Worm (Caenorhabditis elegans): ENCODE results near the gene F22F1.3.
A peak's percentile ranks its signal among the peaks of the same experiment; 100 is the strongest.

F22F1.3 gene

DNA sequence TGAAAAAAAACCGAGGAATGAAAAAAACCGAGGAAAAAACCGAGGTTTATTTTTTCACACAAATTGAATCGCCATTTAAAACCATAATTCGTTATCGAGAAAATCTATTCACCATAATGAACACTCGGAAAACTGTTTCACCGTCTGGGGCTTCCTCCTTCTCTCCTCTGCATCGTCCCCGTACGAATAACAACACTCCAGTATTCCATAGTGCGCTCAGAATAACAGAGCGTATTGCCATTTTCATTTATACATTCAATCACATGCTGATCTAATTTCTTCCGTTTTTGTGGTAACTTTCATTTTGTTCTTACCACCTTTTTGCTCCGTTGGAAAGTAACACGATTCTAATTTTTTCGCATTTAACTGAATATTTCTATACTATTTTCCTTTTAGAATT, 6.7 kb upstream of the F22F1.3 start, which contains the start of gene C17H11.2:
C17H11.2 (plus strand) TSS at position 397 of the 400 bp plus-strand sequence.
- TF ChIP-seq tbx-2 (tag; optimal IDR thresholded peaks at IDR 0.05) (no peak), hmg-11 (tag; optimal IDR thresholded peaks at IDR 0.05) (peak; percentile 39), pqm-1 (tag; optimal IDR thresholded peaks at IDR 0.05) (no peak), aly-2 (tag; optimal IDR thresholded peaks at IDR 0.05) (no peak), egl-5 (tag; optimal IDR thresholded peaks at IDR 0.05) (no peak), nhr-25 (tag; optimal IDR thresholded peaks at IDR 0.05) (no peak), nhr-67 (tag; optimal IDR thresholded peaks at IDR 0.05) (no peak), elt-2 (tag; optimal IDR thresholded peaks at IDR 0.05) (peak; percentile 33), pha-4 (tag; optimal IDR thresholded peaks at IDR 0.05) (peak; percentile 43), nhr-23 (tag; optimal IDR thresholded peaks at IDR 0.05) (peak; percentile 41)

DNA sequence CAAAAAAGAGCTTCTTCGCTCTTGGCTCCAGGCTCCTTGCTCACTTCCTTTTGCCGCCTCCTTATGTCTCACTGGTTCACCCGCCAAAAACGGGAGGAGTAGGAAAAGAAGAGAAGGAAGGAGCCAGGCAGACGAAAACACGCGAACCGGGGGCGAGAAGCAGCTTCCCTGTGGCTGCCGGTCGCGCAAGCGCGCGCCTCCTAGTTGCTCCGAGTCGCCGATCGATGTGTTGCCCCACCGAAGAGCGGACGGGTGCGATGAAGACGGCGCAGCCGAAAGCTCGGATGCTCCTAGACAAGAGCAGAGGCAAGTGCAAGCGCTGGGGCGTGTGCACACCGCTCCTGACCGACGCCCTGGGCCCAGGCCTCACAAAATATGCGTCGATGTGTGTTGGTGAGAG, 682 bp upstream of the F22F1.3 start:
- TF ChIP-seq nfya-1 (tag; optimal IDR thresholded peaks at IDR 0.05; ENCODE audit: insufficient read depth) (peak; percentile 64), nhr-25 (tag; optimal IDR thresholded peaks at IDR 0.05) (no peak), mdl-1 (tag; optimal IDR thresholded peaks at IDR 0.05) (no peak), nhr-237 (tag; optimal IDR thresholded peaks at IDR 0.05) (no peak), fkh-10 (GFP tag; optimal IDR thresholded peaks at IDR 0.05) (peak; percentile 82), nhr-23 (tag; optimal IDR thresholded peaks at IDR 0.05) (no peak), sea-2 (GFP tag; optimal IDR thresholded peaks at IDR 0.05) (no peak), skn-1 (tag; optimal IDR thresholded peaks at IDR 0.05) (peak; percentile 28), ceh-82 (tag; optimal IDR thresholded peaks at IDR 0.05) (no peak), elt-2 (tag; optimal IDR thresholded peaks at IDR 0.05) (no peak), elt-1 (tag; optimal IDR thresholded peaks at IDR 0.05) (no peak), lin-15B (tag; optimal IDR thresholded peaks at IDR 0.05) (peak; percentile 11), ceh-9 (tag; optimal IDR thresholded peaks at IDR 0.05) (no peak), nhr-11 (tag; optimal IDR thresholded peaks at IDR 0.05) (no peak), jun-1 (tag; optimal IDR thresholded peaks at IDR 0.05) (no peak), ama-1 (optimal IDR thresholded peaks at IDR 0.05) (no peak), ztf-4 (tag; optimal IDR thresholded peaks at IDR 0.05) (no peak), nhr-76 (tag; optimal IDR thresholded peaks at IDR 0.05) (no peak), ceh-16 (tag; optimal IDR thresholded peaks at IDR 0.05) (no peak), R02D3.7 (tag; optimal IDR thresholded peaks at IDR 0.05) (no peak), fos-1 (tag; optimal IDR thresholded peaks at IDR 0.05) (no peak), ceh-28 (tag; optimal IDR thresholded peaks at IDR 0.05) (peak; percentile 11), fkh-2 (tag; optimal IDR thresholded peaks at IDR 0.05) (no peak), unc-39 (tag; optimal IDR thresholded peaks at IDR 0.05) (no peak), eor-1 (tag; optimal IDR thresholded peaks at IDR 0.05) (no peak), hmg-11 (tag; optimal IDR thresholded peaks at IDR 0.05) (peak; percentile 61), unc-62 (GFP tag; optimal IDR thresholded peaks at IDR 0.05) (no peak), ZK546.5 (tag; optimal IDR thresholded peaks at IDR 0.05) (no peak), lin-39 (tag; optimal IDR thresholded peaks at IDR 0.05) (peak; percentile 85), snpc-4 (tag; optimal IDR thresholded peaks at IDR 0.05) (peak; percentile 7), daf-12 (tag; optimal IDR thresholded peaks at IDR 0.05) (no peak), tbx-2 (tag; optimal IDR thresholded peaks at IDR 0.05) (no peak), nhr-67 (tag; optimal IDR thresholded peaks at IDR 0.05) (no peak), pha-4 (tag; optimal IDR thresholded peaks at IDR 0.05) (no peak), egl-27 (tag; optimal IDR thresholded peaks at IDR 0.05) (no peak), ztf-11 (tag; optimal IDR thresholded peaks at IDR 0.05) (no peak), zag-1 (tag; optimal IDR thresholded peaks at IDR 0.05) (no peak)

DNA sequence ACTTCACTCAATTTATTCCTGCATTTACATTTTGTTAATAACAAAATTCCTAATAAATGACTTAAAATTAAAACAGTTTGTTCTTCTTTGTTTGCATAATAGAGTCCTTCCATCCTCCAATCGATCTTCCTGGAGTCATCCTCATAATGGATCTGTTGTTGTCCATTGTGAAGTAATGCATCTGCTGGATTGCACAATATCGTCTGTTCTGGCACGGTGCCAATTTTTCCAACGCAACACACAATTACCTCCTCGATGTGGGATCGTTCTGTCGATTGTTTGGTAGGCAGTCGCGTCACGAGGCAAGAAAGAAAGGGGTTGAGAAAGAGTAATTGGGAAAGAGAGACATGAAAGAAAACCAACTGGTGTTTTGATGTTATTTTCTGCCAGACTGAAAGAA, 2.9 kb downstream of the F22F1.3 start:
- TF ChIP-seq nhr-77 (tag; optimal IDR thresholded peaks at IDR 0.05) (no peak), nfya-1 (tag; optimal IDR thresholded peaks at IDR 0.05; ENCODE audit: insufficient read depth) (no peak), pha-4 (tag; optimal IDR thresholded peaks at IDR 0.05) (peak; percentile 25), lin-39 (tag; optimal IDR thresholded peaks at IDR 0.05) (peak; percentile 32), egl-5 (tag; optimal IDR thresholded peaks at IDR 0.05) (peak; percentile 52)
